In genomic region chr2L:18152172-18152639, dm6 we compare ENCODE assay signal across 1 fruit fly cellular context.
TF ChIP-seq lines count a peak whose summit lies in the region.

Socs36E (minus strand) TSS chr2L:18152417.

TF ChIP-seq in whole organism, embryonic, 481 proteins besides CTCF, POLR2A, EP300 and RAD21 (continued from another document and continues in another):
- TF ChIP-seq Poxn (GFP tag; IDR thresholded peaks at IDR 0.05; lab: Robert Waterston, UW) (no peak), CG18764 (GFP tag; optimal IDR thresholded peaks at IDR 0.05; lab: Kevin White, UChicago) (peak; percentile 8), chn (GFP tag; optimal IDR thresholded peaks at IDR 0.05; lab: Kevin White, UChicago) (no peak), gro (GFP tag; optimal IDR thresholded peaks at IDR 0.05; lab: Kevin White, UChicago) (peak; percentile 56), CG4328 (GFP tag; optimal IDR thresholded peaks at IDR 0.05; lab: Kevin White, UChicago) (no peak), CG17912 (GFP tag; optimal IDR thresholded peaks at IDR 0.05; lab: Kevin White, UChicago) (no peak), CG8290 (GFP tag; optimal IDR thresholded peaks at IDR 0.05; lab: Kevin White, UChicago) (peak; percentile 54), CG8290 (tag; optimal IDR thresholded peaks at IDR 0.05; lab: Kevin White, UChicago) (peak in 1 of 2 experiments; percentile 95), CHES-1-like (GFP tag; optimal IDR thresholded peaks at IDR 0.05; lab: Kevin White, UChicago) (peak; percentile 49), CG16779 (GFP tag; IDR thresholded peaks at IDR 0.05; lab: Robert Waterston, UW) (no peak), Atf6 (GFP tag; IDR thresholded peaks at IDR 0.05; lab: Robert Waterston, UW) (no peak), HmgD (GFP tag; optimal IDR thresholded peaks at IDR 0.05; lab: Kevin White, UChicago) (peak; percentile 85), CG4404 (GFP tag; IDR thresholded peaks at IDR 0.05; lab: Robert Waterston, UW) (no peak), CG2678 (tag; optimal IDR thresholded peaks at IDR 0.05; lab: Kevin White, UChicago) (peak; percentile 2), fd102C (GFP tag; optimal IDR thresholded peaks at IDR 0.05; lab: Kevin White, UChicago) (no peak), Nf-YC (tag; optimal IDR thresholded peaks at IDR 0.05; lab: Kevin White, UChicago) (peak; percentile 35), CG7357 (GFP tag; IDR thresholded peaks at IDR 0.05; lab: Robert Waterston, UW) (no peak), trem (tag; optimal IDR thresholded peaks at IDR 0.05; lab: Kevin White, UChicago) (peak; percentile 91), Hr3 (GFP tag; optimal IDR thresholded peaks at IDR 0.05; lab: Kevin White, UChicago) (peak; percentile 97), ase (GFP tag; IDR thresholded peaks at IDR 0.05; lab: Robert Waterston, UW) (no peak), PHDP (tag; optimal IDR thresholded peaks at IDR 0.05; lab: Kevin White, UChicago) (peak; percentile 45), pb (GFP tag; optimal IDR thresholded peaks at IDR 0.05; lab: Kevin White, UChicago) (no peak), Hr51 (GFP tag; optimal IDR thresholded peaks at IDR 0.05; lab: Kevin White, UChicago) (peak in 1 of 2 experiments; percentile 36), CG6854 (GFP tag; optimal IDR thresholded peaks at IDR 0.05; lab: Kevin White, UChicago) (no peak), grn (GFP tag; optimal IDR thresholded peaks at IDR 0.05; lab: Kevin White, UChicago) (no peak), Xbp1 (GFP tag; optimal IDR thresholded peaks at IDR 0.05; lab: Kevin White, UChicago) (peak; percentile 43), CG6272 (GFP tag; IDR thresholded peaks at IDR 0.05; lab: Robert Waterston, UW) (no peak; the same call in 1 of the 2 replicates), MTF-1 (GFP tag; optimal IDR thresholded peaks at IDR 0.05; lab: Kevin White, UChicago; ENCODE audit: borderline replicate concordance) (peak; percentile 1), CG2712 (tag; optimal IDR thresholded peaks at IDR 0.05; lab: Kevin White, UChicago) (peak; percentile 66), CG10267 (tag; optimal IDR thresholded peaks at IDR 0.05; lab: Kevin White, UChicago) (peak; percentile 71), Six4 (GFP tag; optimal IDR thresholded peaks at IDR 0.05; lab: Kevin White, UChicago) (no peak), p53 (GFP tag; optimal IDR thresholded peaks at IDR 0.05; lab: Kevin White, UChicago) (peak; percentile 14), da (GFP tag; optimal IDR thresholded peaks at IDR 0.05; lab: Kevin White, UChicago) (peak; percentile 13), Rfx (GFP tag; IDR thresholded peaks at IDR 0.05; lab: Robert Waterston, UW) (peak; percentile 59), CG1233 (GFP tag; optimal IDR thresholded peaks at IDR 0.05; lab: Kevin White, UChicago) (no peak), ato (GFP tag; IDR thresholded peaks at IDR 0.05; lab: Robert Waterston, UW; ENCODE audit: partially characterized antibody) (peak; percentile 79), CG6791 (GFP tag; IDR thresholded peaks at IDR 0.05; lab: Robert Waterston, UW; ENCODE audit: partially characterized antibody) (peak; percentile 72; the same call in 2 of the 3 replicates), CG10274 (GFP tag; optimal IDR thresholded peaks at IDR 0.05; lab: Kevin White, UChicago) (no peak), disco-r (GFP tag; optimal IDR thresholded peaks at IDR 0.05; lab: Kevin White, UChicago) (peak; percentile 36), CG4282 (GFP tag; optimal IDR thresholded peaks at IDR 0.05; lab: Kevin White, UChicago) (peak; percentile 28), Taf1 (GFP tag; IDR thresholded peaks at IDR 0.05; lab: Robert Waterston, UW) (no peak), sima (GFP tag; optimal IDR thresholded peaks at IDR 0.05; lab: Kevin White, UChicago) (no peak), pfk (GFP tag; optimal IDR thresholded peaks at IDR 0.05; lab: Kevin White, UChicago) (peak; percentile 49), unpg (GFP tag; optimal IDR thresholded peaks at IDR 0.05; lab: Kevin White, UChicago) (peak; percentile 48), CG4617 (GFP tag; optimal IDR thresholded peaks at IDR 0.05; lab: Kevin White, UChicago; ENCODE audit: borderline replicate concordance) (peak; percentile 38), vnd (GFP tag; IDR thresholded peaks at IDR 0.05; lab: Robert Waterston, UW; ENCODE audit: partially characterized antibody) (no peak), ftz-f1 (GFP tag; optimal IDR thresholded peaks at IDR 0.05; lab: Kevin White, UChicago) (peak; percentile 12), CG13296 (GFP tag; optimal IDR thresholded peaks at IDR 0.05; lab: Kevin White, UChicago) (peak; percentile 0), CG3163 (GFP tag; optimal IDR thresholded peaks at IDR 0.05; lab: Kevin White, UChicago) (peak; percentile 50), oc (tag; optimal IDR thresholded peaks at IDR 0.05; lab: Kevin White, UChicago) (peak; percentile 24), CG12659 (GFP tag; optimal IDR thresholded peaks at IDR 0.05; lab: Kevin White, UChicago) (peak; percentile 50), Ssrp (tag; optimal IDR thresholded peaks at IDR 0.05; lab: Kevin White, UChicago) (no peak), CG3726 (GFP tag; IDR thresholded peaks at IDR 0.05; lab: Robert Waterston, UW) (no peak; the same call in 2 of the 3 replicates), CG13123 (GFP tag; optimal IDR thresholded peaks at IDR 0.05; lab: Kevin White, UChicago) (peak; percentile 23), ewg (GFP tag; optimal IDR thresholded peaks at IDR 0.05; lab: Kevin White, UChicago) (no peak), odd (GFP tag; optimal IDR thresholded peaks at IDR 0.05; lab: Kevin White, UChicago) (no peak), shn (GFP tag; optimal IDR thresholded peaks at IDR 0.05; lab: Kevin White, UChicago) (no peak), CG18619 (GFP tag; optimal IDR thresholded peaks at IDR 0.05; lab: Kevin White, UChicago) (peak; percentile 7), CG6175 (GFP tag; IDR thresholded peaks at IDR 0.05; lab: Robert Waterston, UW) (0 out of 3 replicates have a peak, but pooled peaks have one; percentile 47), Scr (GFP tag; IDR thresholded peaks at IDR 0.05; lab: Robert Waterston, UW; ENCODE audit: partially characterized antibody) (peak; percentile 58), dmrt11E (tag; optimal IDR thresholded peaks at IDR 0.05; lab: Kevin White, UChicago) (no peak), CG32767 (GFP tag; IDR thresholded peaks at IDR 0.05; lab: Robert Waterston, UW) (peak; percentile 58), MESR4 (GFP tag; optimal IDR thresholded peaks at IDR 0.05; lab: Kevin White, UChicago) (peak; percentile 62), CG3838 (GFP tag; optimal IDR thresholded peaks at IDR 0.05; lab: Kevin White, UChicago) (no peak), nmo (GFP tag; optimal IDR thresholded peaks at IDR 0.05; lab: Kevin White, UChicago) (peak; percentile 73), CG17359 (tag; optimal IDR thresholded peaks at IDR 0.05; lab: Kevin White, UChicago) (no peak), bab2 (GFP tag; optimal IDR thresholded peaks at IDR 0.05; lab: Kevin White, UChicago) (no peak), lbe (GFP tag; optimal IDR thresholded peaks at IDR 0.05; lab: Kevin White, UChicago) (no peak), dmrt99B (tag; optimal IDR thresholded peaks at IDR 0.05; lab: Kevin White, UChicago) (no peak), pum (GFP tag; optimal IDR thresholded peaks at IDR 0.05; lab: Kevin White, UChicago) (no peak), dpn (GFP tag; optimal IDR thresholded peaks at IDR 0.05; lab: Kevin White, UChicago) (peak; percentile 48 to 50), ap (GFP tag; IDR thresholded peaks at IDR 0.05; lab: Robert Waterston, UW) (no peak), CG12071 (GFP tag; optimal IDR thresholded peaks at IDR 0.05; lab: Kevin White, UChicago) (no peak), Deaf1 (tag; optimal IDR thresholded peaks at IDR 0.05; lab: Kevin White, UChicago) (peak; percentile 82), Chrac-16 (GFP tag; optimal IDR thresholded peaks at IDR 0.05; lab: Kevin White, UChicago) (no peak), D19A (tag; optimal IDR thresholded peaks at IDR 0.05; lab: Kevin White, UChicago) (no peak), CG7987 (GFP tag; optimal IDR thresholded peaks at IDR 0.05; lab: Kevin White, UChicago) (peak; percentile 62), run (tag; optimal IDR thresholded peaks at IDR 0.05; lab: Kevin White, UChicago) (no peak), kah (GFP tag; optimal IDR thresholded peaks at IDR 0.05; lab: Kevin White, UChicago) (no peak), hkb (optimal IDR thresholded peaks at IDR 0.05; lab: Kevin White, UChicago) (no peak), hkb (GFP tag; IDR thresholded peaks at IDR 0.05; lab: Robert Waterston, UW) (peak; percentile 39; the same call in 1 of the 2 replicates), CG30403 (GFP tag; optimal IDR thresholded peaks at IDR 0.05; lab: Kevin White, UChicago) (no peak), sqz (GFP tag; optimal IDR thresholded peaks at IDR 0.05; lab: Kevin White, UChicago) (no peak), Nf-YB (GFP tag; optimal IDR thresholded peaks at IDR 0.05; lab: Kevin White, UChicago) (peak; percentile 43), Ptx1 (GFP tag; IDR thresholded peaks at IDR 0.05; lab: Robert Waterston, UW) (no peak), psq (GFP tag; optimal IDR thresholded peaks at IDR 0.05; lab: Kevin White, UChicago) (no peak), az2 (GFP tag; optimal IDR thresholded peaks at IDR 0.05; lab: Kevin White, UChicago) (no peak), her (GFP tag; optimal IDR thresholded peaks at IDR 0.05; lab: Kevin White, UChicago) (peak; percentile 55), CG17568 (GFP tag; optimal IDR thresholded peaks at IDR 0.05; lab: Kevin White, UChicago) (no peak), vfl (GFP tag; optimal IDR thresholded peaks at IDR 0.05; lab: Kevin White, UChicago) (peak; percentile 52), sd (tag; optimal IDR thresholded peaks at IDR 0.05; lab: Kevin White, UChicago) (peak; percentile 97), otp (GFP tag; IDR thresholded peaks at IDR 0.05; lab: Robert Waterston, UW) (0 out of 3 replicates have a peak, but pooled peaks have one; percentile 49), HLH4C (GFP tag; IDR thresholded peaks at IDR 0.05; lab: Robert Waterston, UW; ENCODE audit: partially characterized antibody) (peak; percentile 53; the same call in 2 of the 3 replicates), Hsf (GFP tag; optimal IDR thresholded peaks at IDR 0.05; lab: Kevin White, UChicago) (peak; percentile 2), Dip3 (GFP tag; optimal IDR thresholded peaks at IDR 0.05; lab: Kevin White, UChicago) (peak; percentile 7), sob (GFP tag; IDR thresholded peaks at IDR 0.05; lab: Robert Waterston, UW) (peak; percentile 54; the same call in 1 of the 2 replicates), Dfd (GFP tag; optimal IDR thresholded peaks at IDR 0.05; lab: Kevin White, UChicago) (no peak), Fer1 (GFP tag; optimal IDR thresholded peaks at IDR 0.05; lab: Kevin White, UChicago) (peak; percentile 32), Hand (GFP tag; optimal IDR thresholded peaks at IDR 0.05; lab: Kevin White, UChicago) (no peak), CG2120 (GFP tag; optimal IDR thresholded peaks at IDR 0.05; lab: Kevin White, UChicago) (peak; percentile 9), dysf (GFP tag; IDR thresholded peaks at IDR 0.05; lab: Robert Waterston, UW) (peak; percentile 34; the same call in 1 of the 3 replicates), eve (GFP tag; optimal IDR thresholded peaks at IDR 0.05; lab: Kevin White, UChicago) (no peak), CG3281 (GFP tag; optimal IDR thresholded peaks at IDR 0.05; lab: Kevin White, UChicago) (no peak), CG9609 (GFP tag; optimal IDR thresholded peaks at IDR 0.05; lab: Kevin White, UChicago) (peak; percentile 26), Atf3 (GFP tag; optimal IDR thresholded peaks at IDR 0.05; lab: Kevin White, UChicago) (peak; percentile 24), NfI (GFP tag; optimal IDR thresholded peaks at IDR 0.05; lab: Kevin White, UChicago) (peak; percentile 37), Max (GFP tag; optimal IDR thresholded peaks at IDR 0.05; lab: Kevin White, UChicago) (no peak), BtbVII (GFP tag; optimal IDR thresholded peaks at IDR 0.05; lab: Kevin White, UChicago) (no peak), amos (GFP tag; IDR thresholded peaks at IDR 0.05; lab: Robert Waterston, UW; ENCODE audit: partially characterized antibody) (peak; percentile 70), jigr1 (GFP tag; IDR thresholded peaks at IDR 0.05; lab: Robert Waterston, UW) (no peak), Dad (GFP tag; optimal IDR thresholded peaks at IDR 0.05; lab: Kevin White, UChicago) (peak; percentile 46), HmgZ (tag; optimal IDR thresholded peaks at IDR 0.05; lab: Kevin White, UChicago) (peak; percentile 92), CG17829 (tag; optimal IDR thresholded peaks at IDR 0.05; lab: Kevin White, UChicago) (peak; percentile 85), hbn (GFP tag; IDR thresholded peaks at IDR 0.05; lab: Robert Waterston, UW; ENCODE audit: partially characterized antibody) (no peak), CG17186 (GFP tag; optimal IDR thresholded peaks at IDR 0.05; lab: Kevin White, UChicago) (peak; percentile 87), Jarid2 (GFP tag; optimal IDR thresholded peaks at IDR 0.05; lab: Kevin White, UChicago) (peak; percentile 95), HLH3B (GFP tag; IDR thresholded peaks at IDR 0.05; lab: Robert Waterston, UW) (peak; percentile 8; the same call in 1 of the 2 replicates), fu2 (GFP tag; optimal IDR thresholded peaks at IDR 0.05; lab: Kevin White, UChicago) (no peak), CG11247 (GFP tag; IDR thresholded peaks at IDR 0.05; lab: Robert Waterston, UW) (peak; percentile 24; the same call in 1 of the 2 replicates), nerfin-2 (GFP tag; IDR thresholded peaks at IDR 0.05; lab: Robert Waterston, UW; ENCODE audit: partially characterized antibody) (0 out of 2 replicates have a peak, but pooled peaks have one; percentile 12), CG32532 (GFP tag; IDR thresholded peaks at IDR 0.05; lab: Robert Waterston, UW) (peak; percentile 47), stwl (tag; optimal IDR thresholded peaks at IDR 0.05; lab: Kevin White, UChicago) (peak; percentile 84), B-H2 (GFP tag; optimal IDR thresholded peaks at IDR 0.05; lab: Kevin White, UChicago) (peak; percentile 69), CG10147 (GFP tag; optimal IDR thresholded peaks at IDR 0.05; lab: Kevin White, UChicago) (peak; percentile 68), CG12236 (GFP tag; optimal IDR thresholded peaks at IDR 0.05; lab: Kevin White, UChicago) (no peak), Sry-δ (GFP tag; optimal IDR thresholded peaks at IDR 0.05; lab: Kevin White, UChicago) (peak; percentile 66), CG30431 (GFP tag; optimal IDR thresholded peaks at IDR 0.05; lab: Kevin White, UChicago) (no peak), Drgx (GFP tag; IDR thresholded peaks at IDR 0.05; lab: Robert Waterston, UW) (no peak), CkIIα-i1 (GFP tag; IDR thresholded peaks at IDR 0.05; lab: Robert Waterston, UW) (no peak), Mad (GFP tag; optimal IDR thresholded peaks at IDR 0.05; lab: Kevin White, UChicago) (peak; percentile 54), Elba2 (GFP tag; optimal IDR thresholded peaks at IDR 0.05; lab: Kevin White, UChicago) (no peak)
